Fruit fly (Drosophila melanogaster): ENCODE data around the gene tin.

tin gene

DNA sequence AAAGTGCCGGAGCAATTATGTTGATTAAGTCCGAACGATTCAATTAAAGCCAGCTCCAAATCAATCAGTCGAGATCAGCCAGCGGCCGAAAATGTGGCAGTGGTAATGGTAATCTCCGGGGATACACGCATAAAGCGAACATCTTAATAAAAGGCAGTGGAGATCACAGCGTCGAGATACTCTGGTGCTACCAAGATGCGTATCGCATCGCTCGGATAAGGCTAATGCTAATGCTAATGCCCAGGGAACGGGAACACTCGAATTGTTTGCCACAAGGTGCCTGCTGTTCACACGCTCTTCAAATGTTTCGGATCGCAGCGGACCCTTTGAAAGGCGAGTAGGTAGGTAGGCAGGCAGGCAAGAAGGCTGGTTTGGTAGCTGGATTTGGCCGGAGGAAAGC, 35.4 kb downstream of the tin start:
- TF ChIP-seq Sin3A (optimal IDR thresholded peaks at IDR 0.05) (no peak), Myc (optimal IDR thresholded peaks at IDR 0.05) (no peak), psq (optimal IDR thresholded peaks at IDR 0.05) (no peak), ttk (optimal IDR thresholded peaks at IDR 0.05) (no peak), insv (optimal IDR thresholded peaks at IDR 0.05) (no peak), h (optimal IDR thresholded peaks at IDR 0.05) (no peak)

DNA sequence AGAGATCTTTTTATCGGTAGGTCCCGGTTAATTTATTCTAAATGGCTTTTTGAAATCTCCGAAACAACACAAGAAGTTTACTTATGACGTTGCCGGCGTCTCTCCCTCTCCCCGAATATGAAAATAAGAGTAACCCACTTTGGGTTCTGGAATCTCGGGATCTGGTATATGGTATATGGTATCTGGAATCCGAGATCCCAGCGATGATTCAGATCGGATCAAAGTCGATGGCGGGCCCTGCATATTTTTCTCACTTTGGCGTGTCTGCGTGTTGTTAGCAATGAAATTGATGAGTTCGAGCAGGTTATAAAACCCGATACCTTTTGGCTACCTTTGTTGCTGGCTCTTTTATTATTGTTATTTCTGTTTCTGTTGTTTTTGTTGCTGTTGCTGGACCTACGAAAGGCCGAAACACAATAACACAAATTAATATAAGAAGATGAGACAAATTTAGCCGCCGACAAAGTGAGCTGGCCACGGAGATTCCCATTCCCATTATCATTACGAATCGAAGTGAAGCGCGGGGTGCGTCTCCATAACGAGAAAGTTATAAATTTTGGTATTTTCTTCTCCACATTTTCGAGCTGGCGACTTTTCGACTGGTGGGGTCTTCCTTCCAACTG, 36.4 kb downstream of the tin start:
- TF ChIP-seq h (optimal IDR thresholded peaks at IDR 0.05) (no peak), Myc (optimal IDR thresholded peaks at IDR 0.05) (no peak), psq (optimal IDR thresholded peaks at IDR 0.05) (no peak), Sin3A (optimal IDR thresholded peaks at IDR 0.05) (no peak)

DNA sequence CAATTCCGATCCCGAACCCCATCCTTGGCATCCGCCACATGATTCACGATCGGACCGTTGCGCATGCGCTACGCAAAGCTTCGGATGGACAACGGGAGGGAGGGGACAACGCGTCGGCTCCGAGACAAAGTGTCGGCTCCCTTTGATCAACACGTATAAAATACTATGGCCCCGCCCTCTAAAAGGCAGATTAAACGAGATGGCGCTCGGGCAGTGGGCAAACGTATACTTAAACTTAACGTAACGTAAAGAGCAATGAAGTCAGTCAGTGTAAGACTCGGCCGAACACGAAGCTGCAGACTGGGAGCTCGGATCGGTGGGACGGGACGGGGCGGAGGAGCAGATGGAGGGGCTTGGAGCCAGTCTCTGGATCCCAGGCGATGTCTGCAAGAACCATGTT, 38.1 kb downstream of the tin start:
- TF ChIP-seq ttk (optimal IDR thresholded peaks at IDR 0.05) (no peak), h (optimal IDR thresholded peaks at IDR 0.05) (no peak), Sin3A (optimal IDR thresholded peaks at IDR 0.05) (no peak), insv (optimal IDR thresholded peaks at IDR 0.05) (no peak), psq (optimal IDR thresholded peaks at IDR 0.05) (no peak), Myc (optimal IDR thresholded peaks at IDR 0.05) (no peak)

- no peak for TF ChIP-seq psq (optimal IDR thresholded peaks at IDR 0.05)
- TF ChIP-seq Myc (optimal IDR thresholded peaks at IDR 0.05), result no peak
- TF ChIP-seq h (optimal IDR thresholded peaks at IDR 0.05), result no peak
- no peak for TF ChIP-seq Sin3A (optimal IDR thresholded peaks at IDR 0.05)
- no peak for TF ChIP-seq insv (optimal IDR thresholded peaks at IDR 0.05)
- no peak for TF ChIP-seq ttk (optimal IDR thresholded peaks at IDR 0.05)
Observed at dm6 chr3R:21419258-21419657, 40.5 kb downstream of the tin start.

DNA sequence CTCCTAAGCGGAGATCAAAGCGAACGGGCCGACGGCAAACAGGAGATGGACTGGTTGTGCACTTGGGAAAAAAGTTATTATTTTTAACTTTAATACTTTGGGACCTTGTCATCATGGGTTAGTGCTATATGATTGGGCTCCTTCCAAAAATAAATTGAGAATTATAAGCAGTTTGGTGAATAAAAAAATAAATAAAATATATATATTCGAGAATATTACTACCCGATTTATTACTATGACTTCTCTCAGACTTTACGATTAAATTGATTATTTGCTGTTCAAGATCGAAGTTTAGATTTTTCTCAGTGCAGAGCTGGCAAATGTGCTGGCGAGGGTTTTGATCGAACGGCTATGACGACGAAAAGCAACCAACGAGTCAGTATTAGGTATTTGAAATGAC, 41.2 kb downstream of the tin start:
- TF ChIP-seq insv (optimal IDR thresholded peaks at IDR 0.05) (no peak), Sin3A (optimal IDR thresholded peaks at IDR 0.05) (no peak), h (optimal IDR thresholded peaks at IDR 0.05) (no peak), Myc (optimal IDR thresholded peaks at IDR 0.05) (no peak), psq (optimal IDR thresholded peaks at IDR 0.05) (no peak), ttk (optimal IDR thresholded peaks at IDR 0.05) (no peak)

DNA sequence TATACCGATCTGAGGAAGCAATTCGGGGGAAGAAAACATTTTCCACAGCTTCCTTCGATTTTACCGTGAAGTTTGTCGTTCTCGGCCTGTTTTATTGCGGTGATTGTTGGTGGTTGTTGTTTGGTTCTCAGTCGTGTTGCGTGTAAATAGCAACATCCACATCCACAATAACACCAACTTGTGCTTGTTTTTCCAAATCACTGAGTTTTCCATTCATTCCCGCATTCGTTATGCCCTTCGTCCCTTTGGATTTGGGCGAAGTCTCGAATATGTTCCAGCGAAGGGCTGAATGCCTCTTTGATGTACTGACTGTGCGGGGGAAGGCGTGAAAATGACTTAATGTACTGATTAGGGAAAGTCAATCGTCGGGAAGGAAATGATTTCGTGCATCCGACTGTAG, 48.0 kb downstream of the tin start:
- no peak for TF ChIP-seq Sin3A (optimal IDR thresholded peaks at IDR 0.05)
- no peak for TF ChIP-seq Myc (optimal IDR thresholded peaks at IDR 0.05)
- no peak for TF ChIP-seq psq (optimal IDR thresholded peaks at IDR 0.05)
- no peak for TF ChIP-seq ttk (optimal IDR thresholded peaks at IDR 0.05)
